Worm (Caenorhabditis elegans) whole organism, young adult: ENCODE results near the gene hpl-1.

Source experiments
- T07F8.4 ChIP-seq: sonication (generic microtip); optimal IDR thresholded peaks from 2 replicates; lab custom pipeline; 2016; ENCODE audit warnings: mild to moderate bottlenecking, missing genetic modification characterization, moderate library complexity, missing compliant biosample characterization
- ama-1 ChIP-seq, 3 experiments: fragments of 150-350 bp in 1 of 3; sonication (generic microtip) in 2 of 3; optimal IDR thresholded peaks; 2 replicates each; lab custom pipeline; 2014 to 2018; ENCODE audit warnings: missing biosample characterization in 2 of 3, missing genetic modification characterization in 2 of 3, missing genetic modification reagents in 2 of 3
- die-1 ChIP-seq: sonication (generic microtip); optimal IDR thresholded peaks from 2 replicates; lab custom pipeline; 2016; ENCODE audit warnings: missing genotype, mild to moderate bottlenecking, missing genetic modification characterization, missing compliant biosample characterization
- mes-4 ChIP-seq: sonication (generic microtip); optimal IDR thresholded peaks from 2 replicates; lab custom pipeline; 2016; ENCODE audit warnings: missing genotype, missing genetic modification characterization, missing compliant biosample characterization
- sdz-38 ChIP-seq: sonication (generic microtip); optimal IDR thresholded peaks from 2 replicates; lab custom pipeline; 2016; ENCODE audit warnings: missing genotype, missing genetic modification characterization, missing compliant biosample characterization

DNA sequence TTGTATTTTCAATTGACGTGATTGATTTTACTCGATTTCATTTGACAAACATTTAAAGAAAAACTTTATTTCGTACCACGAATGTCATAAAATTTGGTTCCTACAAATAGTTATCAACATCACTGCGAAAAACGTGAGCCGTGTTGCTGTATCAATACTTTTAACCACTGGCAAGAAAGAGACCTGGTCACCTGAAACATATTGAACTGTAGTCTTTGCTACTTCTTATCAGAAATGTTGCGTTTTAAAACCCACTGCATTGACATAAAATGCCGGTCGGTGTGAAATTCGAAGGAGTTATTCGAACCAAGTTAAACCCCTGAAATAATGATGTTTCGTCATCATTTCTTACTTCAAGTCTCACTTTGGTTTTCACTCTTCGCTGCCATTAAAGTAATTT lies 2.4 kb downstream of the hpl-1 start:
- TF ChIP-seq mes-4, result no peak
- TF ChIP-seq T07F8.4 (tag; lab: Kevin White, UChicago), result no peak
- no peak for TF ChIP-seq ama-1 (optimal IDR thresholded peaks at IDR 0.05; lab: Kevin White, UChicago)
- no peak for TF ChIP-seq ama-1 (GFP tag; optimal IDR thresholded peaks at IDR 0.05; lab: Kevin White, UChicago)
- no peak for TF ChIP-seq die-1 (tag; lab: Kevin White, UChicago)
- no peak for TF ChIP-seq sdz-38 (tag; lab: Kevin White, UChicago)
